Worm (Caenorhabditis elegans) whole organism, L1 larva: ENCODE measurements around the gene oac-42.

Experiments
- C04F5.9 ChIP-seq: sonication (generic microtip); optimal IDR thresholded peaks from 2 replicates; lab custom pipeline; 2016; ENCODE audit warnings: missing genetic modification characterization, missing compliant biosample characterization
- C16A3.4 ChIP-seq: fragments of 150-350 bp; optimal IDR thresholded peaks from 2 replicates; lab custom pipeline; 2014; ENCODE audit warnings: missing biosample characterization, missing genetic modification characterization
- C34B4.2 ChIP-seq: sonication (generic microtip); optimal IDR thresholded peaks from 2 replicates; lab custom pipeline; 2017; ENCODE audit warnings: mild to moderate bottlenecking, missing genetic modification characterization, missing compliant biosample characterization
- alr-1 ChIP-seq: fragments of 200-800 bp; sonication (Bioruptor generic); optimal IDR thresholded peaks from 2 replicates; lab custom pipeline; 2018; ENCODE audit warnings: borderline replicate concordance, mild to moderate bottlenecking, missing genetic modification characterization, missing compliant biosample characterization
- aly-2 ChIP-seq: fragments of 150-350 bp; optimal IDR thresholded peaks from 2 replicates; lab custom pipeline; 2014; ENCODE audit warnings: missing biosample characterization, missing genetic modification characterization
- blmp-1 ChIP-seq: fragments of 150-350 bp; optimal IDR thresholded peaks from 2 replicates; lab custom pipeline; 2014; ENCODE audit warnings: missing biosample characterization, missing genetic modification characterization
- ceh-63 ChIP-seq: fragments of 200-800 bp; sonication (Bioruptor generic); optimal IDR thresholded peaks from 2 replicates; lab custom pipeline; 2018; ENCODE audit warnings: mild to moderate bottlenecking, missing genetic modification characterization, missing compliant biosample characterization
- ceh-82 ChIP-seq, 3 experiments: fragments of 150-350 bp in 1 of 3; sonication (generic microtip) in 2 of 3; optimal IDR thresholded peaks; 2 replicates each; lab custom pipeline; 2014 to 2017; ENCODE audit warnings: missing biosample characterization in 3 of 3, missing genetic modification characterization in 3 of 3
- ceh-88 ChIP-seq: fragments of 200-800 bp; sonication (Bioruptor generic); IDR thresholded peaks from 2 replicates; pipeline ENCODE4 v1.3.6; 2022; ENCODE audit warnings: missing genetic modification characterization, missing compliant biosample characterization
- ces-1 ChIP-seq: fragments of 150-350 bp; optimal IDR thresholded peaks from 2 replicates; lab custom pipeline; 2014; ENCODE audit warnings: missing biosample characterization, missing genetic modification reagents, missing genetic modification characterization
- dsc-1 ChIP-seq: sonication (generic microtip); optimal IDR thresholded peaks from 2 replicates; lab custom pipeline; 2016; ENCODE audit warnings: mild to moderate bottlenecking, missing genetic modification characterization, missing compliant biosample characterization
- elt-3 ChIP-seq, 6 experiments: fragments of 150-350 bp in 1 of 6; sonication (generic microtip); optimal IDR thresholded peaks; 2 replicates each; lab custom pipeline; 2017 to 2018; ENCODE audit warnings: missing biosample characterization in 6 of 6, missing genetic modification characterization in 6 of 6, inconsistent platforms in 1 of 6
- ets-5 ChIP-seq: fragments of 200-800 bp; sonication (Bioruptor generic); IDR thresholded peaks from 2 replicates; pipeline ENCODE4 v1.3.6; 2022; ENCODE audit warnings: missing genetic modification characterization, missing compliant biosample characterization
- fkh-4 ChIP-seq: sonication (generic microtip); optimal IDR thresholded peaks from 2 replicates; lab custom pipeline; 2016; ENCODE audit warnings: missing compliant biosample characterization, missing genetic modification characterization, borderline replicate concordance
- fkh-8 ChIP-seq: sonication (generic microtip); optimal IDR thresholded peaks from 2 replicates; lab custom pipeline; 2016; ENCODE audit warnings: mild to moderate bottlenecking, missing genetic modification characterization, missing compliant biosample characterization
- fos-1 ChIP-seq: fragments of 150-350 bp; optimal IDR thresholded peaks from 2 replicates; lab custom pipeline; 2014; ENCODE audit warnings: missing biosample characterization, missing genetic modification characterization
- hlh-4 ChIP-seq: sonication (generic microtip); optimal IDR thresholded peaks from 2 replicates; lab custom pipeline; 2016; ENCODE audit warnings: mild to moderate bottlenecking, missing genetic modification characterization, missing compliant biosample characterization
- hpl-2 ChIP-seq: fragments of 150-350 bp; optimal IDR thresholded peaks from 2 replicates; lab custom pipeline; 2014; ENCODE audit warnings: missing biosample characterization, missing genetic modification reagents, missing genetic modification characterization
- irx-1 ChIP-seq: sonication (generic microtip); optimal IDR thresholded peaks from 2 replicates; lab custom pipeline; 2016; ENCODE audit warnings: missing genetic modification characterization, missing compliant biosample characterization
- isw-1 ChIP-seq: fragments of 200-800 bp; sonication (Bioruptor generic); IDR thresholded peaks from 2 replicates; pipeline ENCODE4 v1.3.6; 2022; ENCODE audit warnings: missing genetic modification characterization, missing compliant biosample characterization
- jun-1 ChIP-seq: fragments of 150-350 bp; optimal IDR thresholded peaks from 2 replicates; lab custom pipeline; 2014; ENCODE audit warnings: missing biosample characterization, missing genetic modification reagents, missing genetic modification characterization
- lin-14 ChIP-seq: fragments of 200-800 bp; sonication (Bioruptor generic); optimal IDR thresholded peaks from 2 replicates; lab custom pipeline; 2018; ENCODE audit warnings: mild to moderate bottlenecking, missing genetic modification characterization, moderate library complexity, missing compliant biosample characterization
- lin-35 ChIP-seq, 2 experiments: fragments of 150-350 bp; optimal IDR thresholded peaks; 2 replicates each; lab custom pipeline; 2014; ENCODE audit warnings: missing biosample characterization in 2 of 2, missing genetic modification characterization in 2 of 2, missing genetic modification reagents in 2 of 2
- mdl-1 ChIP-seq, 2 experiments: fragments of 150-350 bp; optimal IDR thresholded peaks; 2 replicates each; lab custom pipeline; 2014 to 2017; ENCODE audit warnings: missing biosample characterization in 2 of 2, missing genetic modification characterization in 2 of 2, inconsistent platforms in 1 of 2
- mef-2 ChIP-seq: fragments of 150-350 bp; optimal IDR thresholded peaks from 2 replicates; lab custom pipeline; 2014; ENCODE audit warnings: missing biosample characterization, missing genetic modification characterization
- nhr-11 ChIP-seq: fragments of 150-350 bp; optimal IDR thresholded peaks from 2 replicates; lab custom pipeline; 2014; ENCODE audit warnings: missing biosample characterization, missing genetic modification characterization
- nhr-47 ChIP-seq: sonication (generic microtip); optimal IDR thresholded peaks from 2 replicates; lab custom pipeline; 2016; ENCODE audit warnings: mild to moderate bottlenecking, missing genetic modification characterization, moderate library complexity, missing compliant biosample characterization
- nhr-71 ChIP-seq: sonication (generic microtip); optimal IDR thresholded peaks from 2 replicates; lab custom pipeline; 2016; ENCODE audit warnings: mild to moderate bottlenecking, missing genetic modification characterization, moderate library complexity, missing compliant biosample characterization
- nhr-76 ChIP-seq: sonication (generic microtip); optimal IDR thresholded peaks from 2 replicates; lab custom pipeline; 2017; ENCODE audit warnings: missing biosample characterization, missing genetic modification characterization
- nhr-90 ChIP-seq: sonication (generic microtip); optimal IDR thresholded peaks from 2 replicates; lab custom pipeline; 2016; ENCODE audit warnings: mild to moderate bottlenecking, missing genetic modification characterization, missing compliant biosample characterization; ENCODE audit not compliant: poor library complexity
- pqm-1 ChIP-seq: sonication (generic microtip); optimal IDR thresholded peaks from 3 replicates; lab custom pipeline; 2017; ENCODE audit warnings: missing biosample characterization, missing genetic modification characterization
- rnt-1 ChIP-seq: sonication (generic microtip); optimal IDR thresholded peaks from 2 replicates; lab custom pipeline; 2016; ENCODE audit warnings: mild to moderate bottlenecking, missing genetic modification characterization, moderate library complexity, missing compliant biosample characterization
- snpc-4 ChIP-seq: fragments of 150-350 bp; optimal IDR thresholded peaks from 2 replicates; lab custom pipeline; 2014; ENCODE audit warnings: missing biosample characterization, missing genetic modification characterization
- sox-4 ChIP-seq: sonication (generic microtip); optimal IDR thresholded peaks from 2 replicates; lab custom pipeline; 2016; ENCODE audit warnings: missing genetic modification characterization, missing compliant biosample characterization
- sup-37 ChIP-seq: fragments of 200-800 bp; sonication (Bioruptor generic); optimal IDR thresholded peaks from 2 replicates; lab custom pipeline; 2018; ENCODE audit warnings: mild to moderate bottlenecking, missing genetic modification characterization, missing compliant biosample characterization
- swsn-7 ChIP-seq: sonication (generic microtip); optimal IDR thresholded peaks from 2 replicates; lab custom pipeline; 2016; ENCODE audit warnings: missing genetic modification characterization, missing compliant biosample characterization
- unc-30 ChIP-seq: sonication (generic microtip); optimal IDR thresholded peaks from 2 replicates; lab custom pipeline; 2017; ENCODE audit warnings: missing biosample characterization, missing genetic modification characterization
- unc-62 ChIP-seq: fragments of 150-350 bp; optimal IDR thresholded peaks from 2 replicates; lab custom pipeline; 2014; ENCODE audit warnings: missing biosample characterization, missing genetic modification reagents, missing genetic modification characterization
- unc-86 ChIP-seq: sonication (generic microtip); optimal IDR thresholded peaks from 2 replicates; lab custom pipeline; 2016; ENCODE audit warnings: missing genetic modification characterization, missing compliant biosample characterization
- xbp-1 ChIP-seq: sonication (generic microtip); optimal IDR thresholded peaks from 2 replicates; lab custom pipeline; 2016; ENCODE audit warnings: missing genetic modification characterization, missing compliant biosample characterization
- zag-1 ChIP-seq: fragments of 150-350 bp; optimal IDR thresholded peaks from 2 replicates; lab custom pipeline; 2014; ENCODE audit warnings: missing biosample characterization, missing genetic modification characterization
- ztf-4 ChIP-seq: fragments of 150-350 bp; optimal IDR thresholded peaks from 2 replicates; lab custom pipeline; 2014; ENCODE audit warnings: missing biosample characterization, missing genetic modification characterization

oac-42 gene

ce11 chrV:15899696-15900095 is 15.1 kb upstream of the oac-42 start, which contains the start of gene T06C12.14 (continued):
- no peak for TF ChIP-seq ets-5 (GFP tag; lab: Robert Waterston, UW)
- TF ChIP-seq ceh-82 (tag; optimal IDR thresholded peaks at IDR 0.05; lab: Kevin White, UChicago), result no peak

DNA sequence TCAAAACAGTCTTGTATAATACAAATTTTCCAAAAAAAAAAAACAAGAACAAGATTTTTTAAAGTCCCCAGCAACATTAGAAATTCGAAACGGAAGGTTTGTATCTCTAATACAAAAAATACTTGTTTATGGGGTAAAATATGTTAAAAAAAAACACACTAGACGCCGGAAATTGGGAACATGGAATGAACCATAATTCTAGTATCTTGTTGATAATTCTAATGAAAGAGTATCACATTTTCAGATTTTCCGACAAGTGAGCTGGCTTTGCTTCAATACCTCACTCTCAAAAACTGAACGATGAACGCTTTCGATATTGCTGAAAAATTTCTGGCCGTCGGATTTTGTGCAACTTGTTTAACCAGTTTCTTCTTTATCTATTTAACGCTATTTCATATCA is 13.1 kb upstream of the oac-42 start, which contains the start of gene str-60:
Gene str-60 (plus strand): TSS at position 301 of the 400 bp plus-strand sequence.
- TF ChIP-seq elt-3 (tag; optimal IDR thresholded peaks at IDR 0.05; lab: Kevin White, UChicago) (no peak), nhr-71 (no peak), xbp-1 (tag; lab: Kevin White, UChicago) (no peak), unc-62 (GFP tag; lab: Kevin White, UChicago) (no peak), hlh-4 (tag; lab: Kevin White, UChicago) (no peak), dsc-1 (tag; lab: Kevin White, UChicago) (no peak), ces-1 (GFP tag; lab: Kevin White, UChicago) (no peak), sox-4 (tag; lab: Kevin White, UChicago) (no peak), C34B4.2 (tag; lab: Kevin White, UChicago) (no peak), fkh-4 (tag; lab: Kevin White, UChicago) (no peak), isw-1 (GFP tag; lab: Robert Waterston, UW) (no peak), unc-30 (no peak)

ce11 chrV:15896671-15897070 is 12.1 kb upstream of the oac-42 start, which contains the start of gene nhr-213:
TSS of gene nhr-213 (minus strand) at chrV:15896771.
- TF ChIP-seq lin-14 (GFP tag; lab: Kevin White, UChicago) (no peak), sup-37 (GFP tag; lab: Kevin White, UChicago) (no peak), blmp-1 (tag; lab: Kevin White, UChicago) (no peak), rnt-1 (tag; lab: Kevin White, UChicago) (no peak), ceh-82 (tag; optimal IDR thresholded peaks at IDR 0.05; lab: Kevin White, UChicago) (no peak), ceh-88 (GFP tag; lab: Robert Waterston, UW) (no peak)

ce11 chrV:15892696-15893095 is 8.1 kb upstream of the oac-42 start, which contains the start of gene T06C12.11:
TSS of gene T06C12.11 (plus strand) at chrV:15892996.
- TF ChIP-seq fkh-8 (tag; lab: Kevin White, UChicago) (no peak), nhr-90 (no peak), zag-1 (tag; lab: Kevin White, UChicago) (no peak), nhr-76 (no peak)

DNA sequence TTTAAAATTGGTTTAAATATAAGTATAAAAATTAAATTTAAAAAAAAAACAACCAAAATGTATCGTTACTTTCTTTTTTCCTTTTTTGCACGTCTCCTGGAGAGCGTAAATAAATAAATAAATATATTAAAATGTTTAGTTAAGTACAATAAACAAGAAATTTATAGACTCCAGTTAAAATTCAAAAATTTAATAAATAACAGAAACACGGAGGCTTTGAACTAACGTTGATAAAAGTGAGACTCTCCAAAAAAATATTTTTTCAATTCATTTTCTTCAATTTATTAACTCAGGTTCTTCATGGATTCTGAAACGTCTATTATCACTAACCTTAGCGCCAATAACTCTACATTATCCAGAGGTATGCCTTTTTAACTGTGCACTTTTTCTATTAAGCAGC is 7.2 kb upstream of the oac-42 start, which contains the start of gene T06C12.12:
Gene T06C12.12 (plus strand): TSS at position 301 of the 400 bp plus-strand sequence.
- TF ChIP-seq ceh-88 (GFP tag; lab: Robert Waterston, UW) (no peak), lin-14 (GFP tag; lab: Kevin White, UChicago) (no peak), fos-1 (no peak), jun-1 (tag; lab: Kevin White, UChicago) (no peak), nhr-71 (no peak), C04F5.9 (tag; lab: Kevin White, UChicago) (no peak), pqm-1 (tag; lab: Kevin White, UChicago) (no peak), mdl-1 (tag; optimal IDR thresholded peaks at IDR 0.05; lab: Kevin White, UChicago) (no peak), swsn-7 (tag; lab: Kevin White, UChicago) (no peak), ets-5 (GFP tag; lab: Robert Waterston, UW) (no peak), snpc-4 (tag; lab: Kevin White, UChicago) (no peak), nhr-47 (tag; lab: Kevin White, UChicago) (no peak), hpl-2 (no peak)
- TF ChIP-seq, all 84 proteins: peak for 0

- TF ChIP-seq alr-1 (tag; lab: Kevin White, UChicago) (no peak), pqm-1 (tag; lab: Kevin White, UChicago) (no peak), fkh-8 (tag; lab: Kevin White, UChicago) (peak; percentile 10), dsc-1 (tag; lab: Kevin White, UChicago) (no peak), fos-1 (no peak), mef-2 (tag; lab: Kevin White, UChicago) (no peak), aly-2 (tag; lab: Kevin White, UChicago) (no peak), unc-86 (tag; lab: Kevin White, UChicago) (no peak), nhr-11 (tag; lab: Kevin White, UChicago) (no peak), isw-1 (GFP tag; lab: Robert Waterston, UW) (no peak), sup-37 (GFP tag; lab: Kevin White, UChicago) (no peak), elt-3 (tag; optimal IDR thresholded peaks at IDR 0.05; lab: Kevin White, UChicago) (no peak), lin-35 (GFP tag; optimal IDR thresholded peaks at IDR 0.05; lab: Kevin White, UChicago) (peak in 1 of 2 experiments; percentile 27), ceh-63 (no peak), C16A3.4 (tag; lab: Kevin White, UChicago) (no peak), mdl-1 (tag; optimal IDR thresholded peaks at IDR 0.05; lab: Kevin White, UChicago) (no peak), ets-5 (GFP tag; lab: Robert Waterston, UW) (no peak), C34B4.2 (tag; lab: Kevin White, UChicago) (no peak), snpc-4 (tag; lab: Kevin White, UChicago) (no peak), irx-1 (tag; lab: Kevin White, UChicago) (no peak), ztf-4 (tag; lab: Kevin White, UChicago) (no peak)
Measured at ce11 chrV:15891279-15891678, 6.7 kb upstream of the oac-42 start.
